Worm (Caenorhabditis elegans): ENCODE measurements around the gene nlp-9.

Gene nlp-9

DNA sequence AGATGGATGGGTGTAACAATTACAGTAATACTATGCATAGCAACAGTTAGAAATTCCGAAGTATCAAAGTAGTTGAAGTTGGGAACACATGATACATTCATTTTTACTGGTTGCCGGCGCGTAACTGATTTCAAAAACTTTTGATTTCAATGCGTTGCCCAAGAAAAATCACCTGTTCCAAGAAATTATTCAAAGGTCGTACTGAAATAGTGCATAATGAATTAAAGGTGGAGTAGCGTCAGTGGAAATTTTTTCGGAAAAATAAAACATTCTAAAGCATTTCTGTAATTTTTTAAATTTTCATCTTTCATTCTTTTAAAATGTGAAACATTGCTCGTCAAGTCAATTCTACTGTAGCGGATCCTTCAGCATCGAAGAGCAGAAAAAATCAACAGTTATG is 20.9 kb downstream of the nlp-9 start, which contains the start of gene srh-204:
Gene srh-204 (minus strand): TSS at position 101 of the 400 bp plus-strand sequence.
- TF ChIP-seq hmg-4 (GFP tag; optimal IDR thresholded peaks at IDR 0.05) (no peak), tbx-11 (GFP tag; IDR thresholded peaks at IDR 0.05) (no peak), ets-7 (tag; optimal IDR thresholded peaks at IDR 0.05) (no peak), B0310.2 (tag; optimal IDR thresholded peaks at IDR 0.05) (no peak), tbx-37 (GFP tag; conservative IDR thresholded peaks at IDR 0.05) (no peak), ceh-36 (tag; optimal IDR thresholded peaks at IDR 0.05) (no peak), ama-1 (optimal IDR thresholded peaks at IDR 0.05) (no peak), sea-1 (GFP tag; conservative IDR thresholded peaks at IDR 0.05) (no peak), aly-1 (tag; optimal IDR thresholded peaks at IDR 0.05) (no peak), ceh-13 (GFP tag; optimal IDR thresholded peaks at IDR 0.05) (no peak), scrt-1 (GFP tag; IDR thresholded peaks at IDR 0.05) (no peak), hmbx-1 (tag; optimal IDR thresholded peaks at IDR 0.05) (no peak), F13C5.2 (tag; optimal IDR thresholded peaks at IDR 0.05) (no peak), tra-4 (tag; optimal IDR thresholded peaks at IDR 0.05) (no peak), hnd-1 (tag; optimal IDR thresholded peaks at IDR 0.05) (no peak)

ce11 chrV:4241555-4241954 is 22.1 kb downstream of the nlp-9 start:
- TF ChIP-seq ceh-36 (tag; optimal IDR thresholded peaks at IDR 0.05): no peak

- TF ChIP-seq hmg-4 (GFP tag; optimal IDR thresholded peaks at IDR 0.05) (no peak), tbx-37 (GFP tag; conservative IDR thresholded peaks at IDR 0.05) (no peak), ets-7 (tag; optimal IDR thresholded peaks at IDR 0.05) (no peak), sea-1 (GFP tag; conservative IDR thresholded peaks at IDR 0.05) (no peak), ama-1 (optimal IDR thresholded peaks at IDR 0.05) (no peak), tbx-11 (GFP tag; IDR thresholded peaks at IDR 0.05) (no peak), flt-1 (GFP tag; IDR thresholded peaks at IDR 0.05) (no peak), pes-1 (GFP tag; IDR thresholded peaks at IDR 0.05) (no peak), hmbx-1 (tag; optimal IDR thresholded peaks at IDR 0.05) (no peak), aly-1 (tag; optimal IDR thresholded peaks at IDR 0.05) (no peak), B0310.2 (tag; optimal IDR thresholded peaks at IDR 0.05) (no peak), F13C5.2 (tag; optimal IDR thresholded peaks at IDR 0.05) (no peak), scrt-1 (GFP tag; IDR thresholded peaks at IDR 0.05) (no peak)
These were observed 23.0 kb downstream of the nlp-9 start, which contains the start of gene srt-12 for ce11 chrV:4242431-4242830. Gene srt-12, minus strand, starts transcription at chrV:4242531.

DNA sequence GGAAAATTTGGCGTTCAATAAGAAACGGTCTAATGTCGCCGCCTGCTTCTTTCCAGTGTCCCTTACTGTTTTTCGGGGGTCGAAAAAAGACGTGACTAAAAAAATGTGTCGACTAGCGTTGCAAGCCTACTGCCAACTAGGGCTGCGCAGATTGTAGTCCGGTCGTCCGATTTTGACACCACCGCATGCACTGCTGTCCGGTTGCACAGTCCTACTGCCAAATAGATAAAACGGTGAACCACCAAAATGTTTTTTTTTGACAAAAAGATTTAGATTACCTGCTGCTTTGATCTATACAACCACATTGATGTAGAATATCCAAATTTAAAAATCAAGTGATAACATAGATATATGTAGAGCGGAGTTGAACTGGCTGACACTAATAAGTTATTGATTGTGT is 28.9 kb downstream of the nlp-9 start:
- TF ChIP-seq flt-1 (GFP tag; IDR thresholded peaks at IDR 0.05) (no peak), ama-1 (optimal IDR thresholded peaks at IDR 0.05) (no peak), ceh-36 (tag; optimal IDR thresholded peaks at IDR 0.05) (no peak), tra-4 (tag; optimal IDR thresholded peaks at IDR 0.05) (no peak), sea-1 (GFP tag; conservative IDR thresholded peaks at IDR 0.05) (no peak), ets-7 (tag; optimal IDR thresholded peaks at IDR 0.05) (no peak), tbx-11 (GFP tag; IDR thresholded peaks at IDR 0.05) (no peak)

DNA sequence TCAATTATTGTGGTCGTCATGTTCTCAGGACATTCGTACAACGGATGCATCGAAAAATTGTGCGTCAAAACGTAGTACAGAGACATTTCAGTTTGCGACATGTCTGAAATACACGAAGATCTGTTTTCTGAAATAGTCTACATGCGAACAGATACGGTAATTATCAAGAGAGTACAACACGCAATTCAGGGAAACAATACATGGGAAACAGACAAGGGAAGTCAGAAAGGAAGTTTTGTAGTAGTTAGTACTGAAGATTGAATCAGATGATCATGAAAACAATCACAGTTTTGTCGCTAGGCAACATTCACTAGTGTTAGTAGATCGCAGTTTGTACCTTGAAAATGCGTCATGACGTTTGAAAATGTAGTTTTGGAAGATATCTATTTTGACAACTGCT is 30.6 kb downstream of the nlp-9 start, which contains the start of gene srt-13:
Gene srt-13 (minus strand): TSS at position 101 of the 400 bp plus-strand sequence.
- TF ChIP-seq tbx-11 (GFP tag; IDR thresholded peaks at IDR 0.05): no peak

- TF ChIP-seq flt-1 (GFP tag; IDR thresholded peaks at IDR 0.05) (no peak), tbx-37 (GFP tag; conservative IDR thresholded peaks at IDR 0.05) (no peak), tra-4 (tag; optimal IDR thresholded peaks at IDR 0.05) (no peak), ceh-13 (GFP tag; optimal IDR thresholded peaks at IDR 0.05) (no peak), ceh-36 (tag; optimal IDR thresholded peaks at IDR 0.05) (no peak)
These were observed 37.0 kb downstream of the nlp-9 start, which contains the start of gene srt-14 for ce11 chrV:4256474-4256873. Gene srt-14, minus strand, starts transcription at chrV:4256574.

DNA sequence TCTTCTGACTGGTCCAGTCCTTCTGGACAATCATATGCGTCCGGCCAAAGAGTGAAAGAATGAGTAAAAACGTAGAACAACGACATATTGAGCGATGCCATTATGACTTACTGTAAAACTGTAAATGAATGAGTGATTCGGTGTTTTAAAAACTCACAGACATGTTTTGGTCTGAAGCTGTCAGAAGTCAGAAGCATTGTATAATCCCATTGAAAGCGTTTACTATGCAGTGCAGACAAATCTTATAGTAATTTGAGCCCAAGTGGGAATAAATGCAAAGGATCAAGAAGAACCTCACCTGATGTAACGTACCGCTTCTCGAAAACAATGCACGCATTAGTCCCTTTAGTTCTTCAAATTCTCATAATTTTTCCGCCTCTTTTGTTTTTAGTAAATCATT is 40.6 kb downstream of the nlp-9 start, which contains the start of gene srt-3:
Gene srt-3 (minus strand): TSS at position 101 of the 400 bp plus-strand sequence.
- TF ChIP-seq tra-4 (tag; optimal IDR thresholded peaks at IDR 0.05) (no peak), tbx-11 (GFP tag; IDR thresholded peaks at IDR 0.05) (no peak), hnd-1 (tag; optimal IDR thresholded peaks at IDR 0.05) (no peak), tbx-37 (GFP tag; conservative IDR thresholded peaks at IDR 0.05) (no peak), flt-1 (GFP tag; IDR thresholded peaks at IDR 0.05) (no peak), ceh-13 (GFP tag; optimal IDR thresholded peaks at IDR 0.05) (no peak), B0310.2 (tag; optimal IDR thresholded peaks at IDR 0.05) (no peak), hmbx-1 (tag; optimal IDR thresholded peaks at IDR 0.05) (no peak), ceh-36 (tag; optimal IDR thresholded peaks at IDR 0.05) (no peak), ama-1 (optimal IDR thresholded peaks at IDR 0.05) (no peak)

DNA sequence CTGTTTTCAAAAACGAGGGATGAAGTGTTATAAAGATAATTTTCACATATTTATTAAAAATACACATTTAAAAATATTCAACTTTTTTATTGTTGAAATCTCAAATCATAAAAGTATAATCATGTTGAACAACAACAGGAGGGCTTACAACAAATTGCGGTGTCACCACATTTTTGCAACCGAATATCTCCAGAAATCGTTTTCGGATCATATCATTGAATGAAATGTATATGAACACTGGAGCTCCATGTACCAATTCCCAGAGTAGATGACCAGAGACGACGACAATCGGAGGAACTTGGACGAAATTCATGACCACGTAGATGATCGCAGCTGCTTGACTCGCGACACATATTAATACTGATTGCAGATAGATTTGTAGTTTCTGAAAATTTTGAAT is 41.9 kb downstream of the nlp-9 start:
- TF ChIP-seq scrt-1 (GFP tag; IDR thresholded peaks at IDR 0.05) (no peak), hmg-4 (GFP tag; optimal IDR thresholded peaks at IDR 0.05) (no peak), hnd-1 (tag; optimal IDR thresholded peaks at IDR 0.05) (no peak), pes-1 (GFP tag; IDR thresholded peaks at IDR 0.05) (no peak), F13C5.2 (tag; optimal IDR thresholded peaks at IDR 0.05) (no peak), aly-1 (tag; optimal IDR thresholded peaks at IDR 0.05) (no peak), tra-4 (tag; optimal IDR thresholded peaks at IDR 0.05) (no peak), tbx-37 (GFP tag; conservative IDR thresholded peaks at IDR 0.05) (no peak), tbx-11 (GFP tag; IDR thresholded peaks at IDR 0.05) (no peak), ceh-36 (tag; optimal IDR thresholded peaks at IDR 0.05) (no peak), flt-1 (GFP tag; IDR thresholded peaks at IDR 0.05) (no peak), ceh-13 (GFP tag; optimal IDR thresholded peaks at IDR 0.05) (no peak), ama-1 (optimal IDR thresholded peaks at IDR 0.05) (no peak), sea-1 (GFP tag; conservative IDR thresholded peaks at IDR 0.05) (no peak), B0310.2 (tag; optimal IDR thresholded peaks at IDR 0.05) (no peak), hmbx-1 (tag; optimal IDR thresholded peaks at IDR 0.05) (no peak), ets-7 (tag; optimal IDR thresholded peaks at IDR 0.05) (no peak)

Data from whole organism, early embryonic.